Worm (Caenorhabditis elegans) whole organism, young adult: ENCODE data around the gene F39D8.3.
A peak's percentile ranks its signal among the peaks of the same experiment; 100 is the strongest.

Experiments used
- B0035.1 ChIP-seq: sonication (generic microtip); optimal IDR thresholded peaks from 2 replicates; lab custom pipeline; 2016; ENCODE audit warnings: missing genetic modification characterization, mild to moderate bottlenecking, missing compliant biosample characterization, missing genotype, missing genetic modification reagents
- B0261.1 ChIP-seq: sonication (generic microtip); optimal IDR thresholded peaks from 2 replicates; lab custom pipeline; 2016; ENCODE audit warnings: mild to moderate bottlenecking, missing genetic modification characterization, moderate library complexity, missing compliant biosample characterization
- C06A6.2 ChIP-seq: fragments of 200-800 bp; sonication (Bioruptor generic); conservative IDR thresholded peaks from 2 replicates; pipeline ENCODE4 v1.3.6; 2022; ENCODE audit warnings: missing genetic modification characterization, missing compliant biosample characterization
- F49E8.2 ChIP-seq: sonication (generic microtip); optimal IDR thresholded peaks from 3 replicates; lab custom pipeline; 2017; ENCODE audit warnings: missing genetic modification characterization, mild to moderate bottlenecking, missing compliant biosample characterization, antibody characterized with exemption, moderate library complexity; ENCODE audit not compliant: insufficient read depth
- F52B5.7 ChIP-seq: sonication (generic microtip); optimal IDR thresholded peaks from 2 replicates; lab custom pipeline; 2016; ENCODE audit warnings: mild to moderate bottlenecking, missing genetic modification characterization, missing compliant biosample characterization
- F57C9.4 ChIP-seq: sonication (generic microtip); optimal IDR thresholded peaks from 2 replicates; lab custom pipeline; 2017; ENCODE audit warnings: mild to moderate bottlenecking, missing genetic modification characterization, missing compliant biosample characterization
- K11D2.4 ChIP-seq: fragments of 200-800 bp; sonication (Bioruptor generic); IDR thresholded peaks from 2 replicates; pipeline ENCODE4 v1.3.6; 2022; ENCODE audit warnings: missing genetic modification reagents, missing genetic modification characterization, missing compliant biosample characterization
- Y53G8AR.9 ChIP-seq: fragments of 200-800 bp; sonication (Bioruptor generic); conservative IDR thresholded peaks from 2 replicates; pipeline ENCODE4 v1.3.6; 2022; ENCODE audit warnings: missing genetic modification reagents, missing genetic modification characterization, missing compliant biosample characterization
- Y67H2A.10 ChIP-seq: fragments of 200-800 bp; sonication (Bioruptor generic); conservative IDR thresholded peaks from 2 replicates; pipeline ENCODE4 v1.3.6; 2022; ENCODE audit warnings: missing genetic modification reagents, missing genetic modification characterization, missing compliant biosample characterization
- ZK185.1 ChIP-seq: sonication (generic microtip); optimal IDR thresholded peaks from 2 replicates; lab custom pipeline; 2016; ENCODE audit warnings: mild to moderate bottlenecking, missing genetic modification characterization, missing compliant biosample characterization; ENCODE audit not compliant: poor library complexity, severe bottlenecking
- akir-1 ChIP-seq: fragments of 200-800 bp; sonication (Bioruptor generic); optimal IDR thresholded peaks from 2 replicates; lab custom pipeline; 2018; ENCODE audit warnings: mild to moderate bottlenecking, missing genetic modification characterization, moderate library complexity, missing compliant biosample characterization
- ceh-91 ChIP-seq: fragments of 200-800 bp; sonication (Bioruptor generic); IDR thresholded peaks from 2 replicates; pipeline ENCODE4 v1.3.6; 2022; ENCODE audit warnings: missing genetic modification reagents, missing genetic modification characterization, missing compliant biosample characterization
- die-1 ChIP-seq: sonication (generic microtip); optimal IDR thresholded peaks from 2 replicates; lab custom pipeline; 2016; ENCODE audit warnings: missing genotype, mild to moderate bottlenecking, missing genetic modification characterization, missing compliant biosample characterization
- efl-1 ChIP-seq: fragments of 150-350 bp; optimal IDR thresholded peaks from 2 replicates; lab custom pipeline; 2014; ENCODE audit warnings: missing biosample characterization, missing genetic modification reagents, missing genetic modification characterization
- hmg-1.2 ChIP-seq: fragments of 200-800 bp; sonication (Bioruptor generic); IDR thresholded peaks from 2 replicates; pipeline ENCODE4 v1.3.6; 2022; ENCODE audit warnings: missing genetic modification reagents, missing genetic modification characterization, missing compliant biosample characterization
- hmg-20 ChIP-seq: fragments of 200-800 bp; sonication (Bioruptor generic); IDR thresholded peaks from 2 replicates; pipeline ENCODE4 v1.3.6; 2022; ENCODE audit warnings: missing genetic modification reagents, missing genetic modification characterization, missing compliant biosample characterization
- lag-1 ChIP-seq: fragments of 200-800 bp; sonication (Bioruptor generic); IDR thresholded peaks from 2 replicates; pipeline ENCODE4 v1.3.6; 2022; ENCODE audit warnings: missing genetic modification reagents, missing genetic modification characterization, missing compliant biosample characterization
- let-607 ChIP-seq, 2 experiments: fragments of 200-800 bp in 1 of 2; sonication (Bioruptor generic) in 1 of 2; sonication (generic microtip) in 1 of 2; optimal IDR thresholded peaks; 2 replicates each; lab custom pipeline; 2016 to 2018; ENCODE audit warnings: mild to moderate bottlenecking in 2 of 2, missing compliant biosample characterization in 2 of 2, missing genetic modification characterization in 2 of 2, moderate library complexity in 2 of 2, missing genotype in 1 of 2
- lin-35 ChIP-seq, 3 experiments: fragments of 150-350 bp in 2 of 3; sonication (generic microtip) in 1 of 3; optimal IDR thresholded peaks; 2 replicates each; lab custom pipeline; 2014 to 2018; ENCODE audit warnings: missing biosample characterization in 3 of 3, missing genetic modification characterization in 3 of 3, missing genetic modification reagents in 3 of 3
- mcd-1 ChIP-seq: fragments of 200-800 bp; sonication (Bioruptor generic); IDR thresholded peaks from 2 replicates; pipeline ENCODE4 v1.3.6; 2022; ENCODE audit warnings: missing genetic modification reagents, missing genetic modification characterization, missing compliant biosample characterization
- mes-4 ChIP-seq: sonication (generic microtip); optimal IDR thresholded peaks from 2 replicates; lab custom pipeline; 2016; ENCODE audit warnings: missing genotype, missing genetic modification characterization, missing compliant biosample characterization
- mxl-1 ChIP-seq: sonication (generic microtip); optimal IDR thresholded peaks from 2 replicates; lab custom pipeline; 2016; ENCODE audit warnings: missing genetic modification characterization, missing compliant biosample characterization
- nfya-1 ChIP-seq: sonication (generic microtip); optimal IDR thresholded peaks from 2 replicates; lab custom pipeline; 2017; ENCODE audit warnings: antibody characterized with exemption, missing compliant biosample characterization, missing genetic modification characterization, borderline replicate concordance; ENCODE audit not compliant: insufficient read depth
- nhr-90 ChIP-seq: sonication (generic microtip); optimal IDR thresholded peaks from 2 replicates; lab custom pipeline; 2016; ENCODE audit warnings: missing genotype, mild to moderate bottlenecking, missing genetic modification characterization, missing compliant biosample characterization
- sdz-38 ChIP-seq: sonication (generic microtip); optimal IDR thresholded peaks from 2 replicates; lab custom pipeline; 2016; ENCODE audit warnings: missing genotype, missing genetic modification characterization, missing compliant biosample characterization
- snpc-4 ChIP-seq, 5 experiments: fragments of 150-350 bp in 1 of 5; sonication (generic microtip) in 4 of 5; optimal IDR thresholded peaks; 2 replicates each; lab custom pipeline; 2014 to 2018; ENCODE audit warnings: missing genetic modification characterization in 5 of 5, missing biosample characterization in 3 of 5, antibody characterized with exemption in 2 of 5, mild to moderate bottlenecking in 2 of 5, missing compliant biosample characterization in 2 of 5, missing genotype in 2 of 5, moderate library complexity in 2 of 5, missing genetic modification reagents in 1 of 5
- tlf-1 ChIP-seq: fragments of 200-800 bp; sonication (Bioruptor generic); optimal IDR thresholded peaks from 2 replicates; lab custom pipeline; 2018; ENCODE audit warnings: mild to moderate bottlenecking, missing genetic modification characterization, missing compliant biosample characterization
- zfh-2 ChIP-seq: fragments of 200-800 bp; sonication (Bioruptor generic); conservative IDR thresholded peaks from 2 replicates; pipeline ENCODE4 v1.3.6; 2022; ENCODE audit warnings: missing genetic modification reagents, missing genetic modification characterization, missing compliant biosample characterization
- zim-3 ChIP-seq: sonication (generic microtip); optimal IDR thresholded peaks from 2 replicates; lab custom pipeline; 2017; ENCODE audit warnings: mild to moderate bottlenecking, missing genetic modification characterization, moderate library complexity, missing compliant biosample characterization

Gene F39D8.3

DNA sequence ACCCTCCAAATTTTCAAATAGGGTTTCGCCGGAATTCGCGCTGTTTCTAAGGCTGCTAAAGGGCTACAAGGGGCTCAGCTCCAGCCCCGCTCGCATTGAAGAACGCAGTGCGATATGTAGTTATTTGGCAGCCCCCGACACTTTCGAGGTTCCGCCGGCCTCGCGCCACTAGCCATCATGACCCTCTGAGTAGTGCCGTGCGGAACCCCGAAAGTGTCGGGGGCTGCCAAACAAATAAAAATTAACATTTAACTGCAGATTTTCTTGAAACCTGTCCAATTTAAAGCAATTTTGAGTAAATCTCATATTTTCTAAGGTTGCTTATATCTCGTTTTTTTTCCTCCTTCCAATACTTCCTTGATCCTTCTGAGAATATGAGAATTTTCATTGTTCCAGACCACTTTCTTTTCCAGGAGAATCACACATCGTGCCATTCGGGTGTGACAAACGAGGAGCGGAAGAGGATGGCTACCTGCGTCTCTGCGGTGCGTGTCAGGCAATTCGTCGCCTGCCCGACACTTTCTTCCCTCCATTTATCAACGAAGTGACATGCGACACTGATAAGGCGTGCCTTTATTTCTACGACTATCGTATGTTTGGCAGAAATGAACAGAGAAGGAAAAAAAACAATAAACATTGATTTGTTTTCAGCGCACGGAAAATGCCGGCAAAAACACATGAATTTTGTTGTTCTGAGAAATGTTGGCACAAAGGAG is 3.1 kb downstream of the F39D8.3 start (continued):
- TF ChIP-seq F49E8.2 (tag; lab: Kevin White, UChicago): no peak
- TF ChIP-seq nfya-1 (tag; lab: Kevin White, UChicago): no peak
- peak; percentile 56; the same call in 1 of the 2 replicates for TF ChIP-seq zfh-2
- no peak for TF ChIP-seq B0261.1 (tag; lab: Kevin White, UChicago)
- TF ChIP-seq nhr-90 (tag; lab: Kevin White, UChicago): no peak
- TF ChIP-seq lag-1 (GFP tag; lab: Robert Waterston, UW): no peak
- TF ChIP-seq akir-1 (GFP tag; lab: Kevin White, UChicago): no peak
- no peak for TF ChIP-seq B0035.1 (tag; lab: Kevin White, UChicago)
- no peak for TF ChIP-seq die-1
- TF ChIP-seq C06A6.2 (GFP tag; lab: Robert Waterston, UW): no peak
- TF ChIP-seq Y67H2A.10 (GFP tag; lab: Robert Waterston, UW): no peak
- no peak for TF ChIP-seq lin-35 (GFP tag; optimal IDR thresholded peaks at IDR 0.05; lab: Kevin White, UChicago)

ce11 chrX:15427931-15428330 is 7.2 kb downstream of the F39D8.3 start, which contains the start of gene nas-13:
Gene nas-13, minus strand, starts transcription at chrX:15428253.
- TF ChIP-seq mxl-1 (tag; lab: Kevin White, UChicago) (no peak), F52B5.7 (no peak), ZK185.1 (tag; lab: Kevin White, UChicago) (no peak), ceh-91 (GFP tag; lab: Robert Waterston, UW) (no peak), mes-4 (tag; lab: Kevin White, UChicago) (no peak), C06A6.2 (GFP tag; lab: Robert Waterston, UW) (no peak), hmg-20 (GFP tag; lab: Robert Waterston, UW) (no peak), Y53G8AR.9 (GFP tag; lab: Robert Waterston, UW) (no peak), let-607 (tag; optimal IDR thresholded peaks at IDR 0.05; lab: Kevin White, UChicago) (no peak)
- TF ChIP-seq, all 124 proteins: peak for 0

ce11 chrX:15430983-15431382 is 10.2 kb downstream of the F39D8.3 start, which contains the start of gene blos-8:
Gene blos-8, minus strand, starts transcription at chrX:15431198.
- TF ChIP-seq tlf-1 (GFP tag; lab: Kevin White, UChicago): no peak
- TF ChIP-seq F57C9.4: no peak
- no peak for TF ChIP-seq sdz-38 (tag; lab: Kevin White, UChicago)

DNA sequence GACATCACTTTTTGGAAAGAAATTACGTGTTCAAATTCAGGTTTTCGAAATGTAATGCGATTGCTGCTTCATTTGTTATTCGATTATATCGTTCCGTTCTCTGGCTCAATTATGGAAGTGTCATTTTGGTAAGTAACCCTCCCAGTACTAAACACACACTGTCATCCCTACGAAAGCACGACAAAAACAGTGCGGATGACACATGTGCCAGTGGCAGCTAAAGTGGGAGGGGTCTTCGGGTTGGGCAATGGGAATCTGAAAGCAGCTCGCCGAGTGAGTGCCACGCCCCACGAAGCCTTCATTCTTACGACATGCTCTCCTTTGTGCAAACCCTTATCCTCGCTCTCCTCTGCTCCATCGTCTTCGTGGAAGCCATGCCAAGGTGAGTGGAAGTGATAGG is 12.7 kb downstream of the F39D8.3 start, which contains the start of gene flp-32:
TSS of gene flp-32 (plus strand) at position 301 of the 400 bp plus-strand sequence.
- no peak for TF ChIP-seq efl-1

ce11 chrX:15434922-15435321 is 14.2 kb downstream of the F39D8.3 start:
- TF ChIP-seq snpc-4 (GFP tag; optimal IDR thresholded peaks at IDR 0.05; lab: Kevin White, UChicago) (peak; percentile 3), snpc-4 (tag; optimal IDR thresholded peaks at IDR 0.05; lab: Kevin White, UChicago) (peak in 3 of 4 experiments; percentile 11 to 87 (median 82)), zim-3 (tag; lab: Kevin White, UChicago) (no peak), hmg-1.2 (GFP tag; lab: Robert Waterston, UW) (peak; percentile 30; the same call in 1 of the 2 replicates), K11D2.4 (no peak), mcd-1 (no peak)
